Worm (Caenorhabditis elegans) whole organism, L4 larva: Measurements from ENCODE around the gene C33A12.19.

Experiments
- ama-1 ChIP-seq: fragments of 150-350 bp; optimal IDR thresholded peaks from 2 replicates; lab custom pipeline; 2014; ENCODE audit warnings: inconsistent platforms, mixed read lengths
- dmd-6 ChIP-seq: fragments of 200-800 bp; sonication (Bioruptor generic); IDR thresholded peaks from 2 replicates; pipeline ENCODE4 v1.3.6; 2022; ENCODE audit warnings: missing genetic modification reagents, missing genetic modification characterization, missing compliant biosample characterization
- nhr-76 ChIP-seq: fragments of 150-350 bp; optimal IDR thresholded peaks from 2 replicates; lab custom pipeline; 2014; ENCODE audit warnings: missing biosample characterization, missing genetic modification characterization
- ztf-11 ChIP-seq: fragments of 150-350 bp; optimal IDR thresholded peaks from 2 replicates; lab custom pipeline; 2014; ENCODE audit warnings: missing biosample characterization, missing genetic modification characterization

ce11 chrIV:9490320-9490719 lies 26.5 kb upstream of the C33A12.19 start, which contains the start of gene sru-6:
- TF ChIP-seq ama-1 (lab: Kevin White, UChicago), result no peak
- no peak for TF ChIP-seq ztf-11 (tag; lab: Kevin White, UChicago)
- TF ChIP-seq dmd-6 (GFP tag; lab: Robert Waterston, UW), result no peak
- no peak for TF ChIP-seq nhr-76 (tag; lab: Kevin White, UChicago)
